Worm (Caenorhabditis elegans) whole organism, L4 larva: ENCODE data around the gene T23B12.11.

Experiments
- D1046.2 ChIP-seq: fragments of 200-800 bp; sonication (Bioruptor generic); IDR thresholded peaks from 2 replicates; pipeline ENCODE4 v1.3.6; 2022; ENCODE audit warnings: missing genetic modification characterization, missing compliant biosample characterization
- F44E2.7 ChIP-seq: fragments of 200-800 bp; sonication (Bioruptor generic); IDR thresholded peaks from 2 replicates; pipeline ENCODE4 v2.1.2; 2022; ENCODE audit warnings: missing genetic modification characterization, missing compliant biosample characterization
- Y105C5A.15 ChIP-seq: fragments of 200-800 bp; sonication (Bioruptor generic); IDR thresholded peaks from 2 replicates; pipeline ENCODE4 v1.3.6; 2022; ENCODE audit warnings: missing genetic modification characterization, missing compliant biosample characterization
- Y5F2A.4 ChIP-seq: fragments of 200-800 bp; sonication (Bioruptor generic); optimal IDR thresholded peaks from 2 replicates; lab custom pipeline; 2018; ENCODE audit warnings: mild to moderate bottlenecking, missing genetic modification characterization, missing compliant biosample characterization
- Y75B8A.6 ChIP-seq: fragments of 200-800 bp; sonication (Bioruptor generic); IDR thresholded peaks from 2 replicates; pipeline ENCODE4 v1.3.6; 2022; ENCODE audit warnings: missing genetic modification reagents, missing genetic modification characterization, missing compliant biosample characterization
- ZK546.5 ChIP-seq, 2 experiments: sonication (generic microtip); optimal IDR thresholded peaks; 2 replicates each; lab custom pipeline; 2017; ENCODE audit warnings: missing biosample characterization in 2 of 2, missing genetic modification characterization in 2 of 2
- ama-1 ChIP-seq: fragments of 150-350 bp; optimal IDR thresholded peaks from 2 replicates; lab custom pipeline; 2014; ENCODE audit warnings: inconsistent platforms, mixed read lengths
- ceh-82 ChIP-seq: sonication (generic microtip); optimal IDR thresholded peaks from 2 replicates; lab custom pipeline; 2017; ENCODE audit warnings: missing biosample characterization, missing genetic modification characterization
- ces-1 ChIP-seq: fragments of 150-350 bp; sonication (generic microtip); optimal IDR thresholded peaks from 4 replicates; lab custom pipeline; 2014; ENCODE audit warnings: missing biosample characterization, missing genetic modification reagents, missing genetic modification characterization
- cey-2 ChIP-seq: sonication (generic microtip); optimal IDR thresholded peaks from 3 replicates; lab custom pipeline; 2017; ENCODE audit warnings: missing genetic modification characterization, mild to moderate bottlenecking, missing compliant biosample characterization, antibody characterized with exemption, borderline replicate concordance; ENCODE audit not compliant: insufficient read depth
- daf-12 ChIP-seq: fragments of 150-350 bp; optimal IDR thresholded peaks from 2 replicates; lab custom pipeline; 2014; ENCODE audit warnings: missing biosample characterization, missing genetic modification reagents, missing genetic modification characterization
- daf-16 ChIP-seq, 3 experiments: sonication (generic microtip); optimal IDR thresholded peaks; 2 replicates each; lab custom pipeline; 2016 to 2017; ENCODE audit warnings: missing genetic modification characterization in 3 of 3, missing genetic modification reagents in 3 of 3, mild to moderate bottlenecking in 2 of 3, missing compliant biosample characterization in 2 of 3, missing biosample characterization in 1 of 3, moderate library complexity in 1 of 3
- dpl-1 ChIP-seq: fragments of 150-350 bp; optimal IDR thresholded peaks from 2 replicates; lab custom pipeline; 2014; ENCODE audit warnings: missing biosample characterization, missing genetic modification reagents, missing genetic modification characterization
- duxl-1 ChIP-seq: sonication (generic microtip); optimal IDR thresholded peaks from 2 replicates; lab custom pipeline; 2016; ENCODE audit warnings: mild to moderate bottlenecking, missing genetic modification characterization, moderate library complexity, missing compliant biosample characterization; ENCODE audit not compliant: poor library complexity
- fkh-10 ChIP-seq: fragments of 150-350 bp; optimal IDR thresholded peaks from 2 replicates; lab custom pipeline; 2014; ENCODE audit warnings: missing biosample characterization, missing genetic modification reagents, missing genetic modification characterization
- gei-8 ChIP-seq: fragments of 200-800 bp; sonication (Bioruptor generic); optimal IDR thresholded peaks from 2 replicates; lab custom pipeline; 2018; ENCODE audit warnings: mild to moderate bottlenecking, missing genetic modification characterization, missing compliant biosample characterization
- hif-1 ChIP-seq, 2 experiments: sonication (generic microtip); optimal IDR thresholded peaks; 2 replicates each; lab custom pipeline; 2016 to 2017; ENCODE audit warnings: missing compliant biosample characterization in 2 of 2, missing genetic modification characterization in 2 of 2, missing genetic modification reagents in 2 of 2, missing genotype in 2 of 2, mild to moderate bottlenecking in 1 of 2
- jun-1 ChIP-seq: fragments of 150-350 bp; optimal IDR thresholded peaks from 2 replicates; lab custom pipeline; 2014; ENCODE audit warnings: missing biosample characterization, missing genetic modification reagents, missing genetic modification characterization
- lim-7 ChIP-seq: fragments of 200-800 bp; sonication (Bioruptor generic); IDR thresholded peaks from 2 replicates; pipeline ENCODE4 v1.3.6; 2022; ENCODE audit warnings: missing genetic modification characterization, missing compliant biosample characterization
- lin-1 ChIP-seq: fragments of 200-800 bp; sonication (Bioruptor generic); IDR thresholded peaks from 2 replicates; pipeline ENCODE4 v1.3.6; 2022; ENCODE audit warnings: missing genetic modification reagents, missing genetic modification characterization, missing compliant biosample characterization
- lin-13 ChIP-seq: fragments of 150-350 bp; optimal IDR thresholded peaks from 2 replicates; lab custom pipeline; 2014; ENCODE audit warnings: missing biosample characterization, missing genetic modification reagents, missing genetic modification characterization
- lin-29 ChIP-seq: fragments of 200-800 bp; sonication (Bioruptor generic); IDR thresholded peaks from 2 replicates; pipeline ENCODE4 v1.3.6; 2022; ENCODE audit warnings: missing genetic modification reagents, missing genetic modification characterization, missing compliant biosample characterization
- lin-38 ChIP-seq: fragments of 200-800 bp; sonication (Bioruptor generic); IDR thresholded peaks from 2 replicates; pipeline ENCODE4 v1.3.6; 2022; ENCODE audit warnings: missing genetic modification reagents, missing genetic modification characterization, missing compliant biosample characterization
- madf-9 ChIP-seq: fragments of 200-800 bp; sonication (Bioruptor generic); conservative IDR thresholded peaks from 2 replicates; pipeline ENCODE4 v1.3.6; 2022; ENCODE audit warnings: missing genetic modification reagents, missing genetic modification characterization, missing compliant biosample characterization
- mdl-1 ChIP-seq, 2 experiments: fragments of 150-350 bp in 1 of 2; sonication (generic microtip) in 1 of 2; optimal IDR thresholded peaks; 2 replicates each; lab custom pipeline; 2014 to 2017; ENCODE audit warnings: missing biosample characterization in 2 of 2, missing genetic modification characterization in 2 of 2
- mdt-29 ChIP-seq: fragments of 200-800 bp; sonication (Bioruptor generic); IDR thresholded peaks from 2 replicates; pipeline ENCODE4 v1.3.6; 2022; ENCODE audit warnings: missing genetic modification reagents, missing genetic modification characterization, missing compliant biosample characterization
- mxl-2 ChIP-seq: fragments of 200-800 bp; sonication (Bioruptor generic); conservative IDR thresholded peaks from 2 replicates; pipeline ENCODE4 v1.3.6; 2022; ENCODE audit warnings: missing genetic modification reagents, missing genetic modification characterization, missing compliant biosample characterization
- mxl-3 ChIP-seq: fragments of 200-800 bp; sonication (Bioruptor generic); optimal IDR thresholded peaks from 2 replicates; lab custom pipeline; 2018; ENCODE audit warnings: mild to moderate bottlenecking, missing genetic modification characterization, missing compliant biosample characterization
- nhr-10 ChIP-seq: fragments of 150-350 bp; optimal IDR thresholded peaks from 2 replicates; lab custom pipeline; 2014; ENCODE audit warnings: missing biosample characterization, missing genetic modification characterization
- nhr-11 ChIP-seq: fragments of 150-350 bp; optimal IDR thresholded peaks from 2 replicates; lab custom pipeline; 2014; ENCODE audit warnings: missing biosample characterization, missing genetic modification characterization
- nhr-111 ChIP-seq: fragments of 200-800 bp; sonication (Bioruptor generic); optimal IDR thresholded peaks from 2 replicates; lab custom pipeline; 2018; ENCODE audit warnings: mild to moderate bottlenecking, missing genetic modification characterization, missing compliant biosample characterization
- nhr-25 ChIP-seq: sonication (generic microtip); optimal IDR thresholded peaks from 2 replicates; lab custom pipeline; 2017; ENCODE audit warnings: missing genetic modification characterization, mild to moderate bottlenecking, missing compliant biosample characterization, antibody characterized with exemption, moderate library complexity, borderline replicate concordance; ENCODE audit not compliant: insufficient read depth
- nhr-28 ChIP-seq: fragments of 150-350 bp; optimal IDR thresholded peaks from 2 replicates; lab custom pipeline; 2014; ENCODE audit warnings: missing biosample characterization, missing genetic modification characterization
- nhr-77 ChIP-seq: fragments of 150-350 bp; optimal IDR thresholded peaks from 2 replicates; lab custom pipeline; 2014; ENCODE audit warnings: missing biosample characterization, missing genetic modification characterization
- pha-4 ChIP-seq, 2 experiments: fragments of 150-350 bp in 1 of 2; fragments of 200-800 bp in 1 of 2; sonication (Bioruptor generic) in 1 of 2; IDR thresholded peaks in 1 of 2; optimal IDR thresholded peaks in 1 of 2; 2 replicates each; pipeline versions ENCODE4 v1.3.6 to Lab custom; 2014 to 2022; ENCODE audit warnings: missing genetic modification characterization in 2 of 2, missing genetic modification reagents in 2 of 2, missing biosample characterization in 1 of 2, missing compliant biosample characterization in 1 of 2
- php-3 ChIP-seq: fragments of 200-800 bp; sonication (Bioruptor generic); IDR thresholded peaks from 2 replicates; pipeline ENCODE4 v1.3.6; 2022; ENCODE audit warnings: missing genetic modification reagents, missing genetic modification characterization, missing compliant biosample characterization
- pqm-1 ChIP-seq: sonication (generic microtip); optimal IDR thresholded peaks from 2 replicates; lab custom pipeline; 2017; ENCODE audit warnings: missing biosample characterization, missing genetic modification characterization
- rbr-2 ChIP-seq: sonication (generic microtip); optimal IDR thresholded peaks from 2 replicates; lab custom pipeline; 2016; ENCODE audit warnings: missing genotype, missing genetic modification characterization, missing compliant biosample characterization
- saeg-2 ChIP-seq: fragments of 200-800 bp; sonication (Bioruptor generic); IDR thresholded peaks from 2 replicates; pipeline ENCODE4 v1.3.6; 2022; ENCODE audit warnings: missing genetic modification reagents, missing genetic modification characterization, missing compliant biosample characterization
- sdz-12 ChIP-seq: fragments of 200-800 bp; sonication (Bioruptor generic); optimal IDR thresholded peaks from 2 replicates; lab custom pipeline; 2018; ENCODE audit warnings: mild to moderate bottlenecking, missing genetic modification characterization, missing compliant biosample characterization
- snpc-4 ChIP-seq: fragments of 150-350 bp; optimal IDR thresholded peaks from 2 replicates; lab custom pipeline; 2014; ENCODE audit warnings: missing biosample characterization, missing genetic modification characterization
- tra-1 ChIP-seq: fragments of 200-800 bp; sonication (Bioruptor generic); IDR thresholded peaks from 2 replicates; pipeline ENCODE4 v1.3.6; 2022; ENCODE audit warnings: missing genetic modification reagents, missing genetic modification characterization, missing compliant biosample characterization
- unc-130 ChIP-seq: sonication (generic microtip); optimal IDR thresholded peaks from 2 replicates; lab custom pipeline; 2016; ENCODE audit warnings: missing genetic modification reagents, missing genetic modification characterization, missing compliant biosample characterization
- unc-39 ChIP-seq: sonication (generic microtip); optimal IDR thresholded peaks from 2 replicates; lab custom pipeline; 2017; ENCODE audit warnings: missing biosample characterization, missing genetic modification characterization
- unc-62 ChIP-seq, 3 experiments: fragments of 150-350 bp in 1 of 3; sonication (generic microtip); optimal IDR thresholded peaks in 2 of 3; peaks in 1 of 3; 1 replicate in 1 of 3; 2 replicates in 2 of 3; lab custom pipeline; 2014 to 2017; ENCODE audit warnings: missing biosample characterization in 3 of 3, missing genetic modification characterization in 3 of 3, missing genetic modification reagents in 3 of 3, missing genotype in 1 of 3
- zag-1 ChIP-seq: fragments of 150-350 bp; optimal IDR thresholded peaks from 2 replicates; lab custom pipeline; 2014; ENCODE audit warnings: missing biosample characterization, missing genetic modification characterization
- zfp-2 ChIP-seq: sonication (generic microtip); optimal IDR thresholded peaks from 2 replicates; lab custom pipeline; 2016; ENCODE audit warnings: mild to moderate bottlenecking, missing genetic modification characterization, missing compliant biosample characterization
- ztf-11 ChIP-seq: fragments of 150-350 bp; optimal IDR thresholded peaks from 2 replicates; lab custom pipeline; 2014; ENCODE audit warnings: missing biosample characterization, missing genetic modification characterization
- ztf-7 ChIP-seq: fragments of 150-350 bp; optimal IDR thresholded peaks from 2 replicates; lab custom pipeline; 2014; ENCODE audit warnings: missing biosample characterization, missing genetic modification characterization

T23B12.11 gene

ce11 chrV:8500348-8500747 is 45.2 kb downstream of the T23B12.11 start (continued):
- TF ChIP-seq lin-38, result peak; percentile 95
- TF ChIP-seq nhr-10 (tag; lab: Kevin White, UChicago), result peak; percentile 54
- TF ChIP-seq nhr-111, result peak; percentile 100
- peak; percentile 30 for TF ChIP-seq nhr-25
- no peak for TF ChIP-seq ZK546.5 (tag; optimal IDR thresholded peaks at IDR 0.05; lab: Kevin White, UChicago)
- peak; percentile 74 for TF ChIP-seq ces-1 (GFP tag; lab: Kevin White, UChicago)
- TF ChIP-seq tra-1 (GFP tag; lab: Robert Waterston, UW), result peak; percentile 99
- peak; percentile 100 for TF ChIP-seq gei-8 (GFP tag; lab: Kevin White, UChicago)
- TF ChIP-seq Y5F2A.4 (GFP tag; lab: Kevin White, UChicago), result peak; percentile 98
- TF ChIP-seq saeg-2 (GFP tag; lab: Robert Waterston, UW), result peak; percentile 99
- TF ChIP-seq lin-29 (GFP tag; lab: Robert Waterston, UW), result peak; percentile 96
- no peak for TF ChIP-seq ama-1
- TF ChIP-seq hif-1 (tag; optimal IDR thresholded peaks at IDR 0.05; lab: Kevin White, UChicago), result peak; percentile 81
- peak; percentile 99 for TF ChIP-seq php-3
- TF ChIP-seq lin-13, result peak; percentile 78
- TF ChIP-seq ztf-11 (tag; lab: Kevin White, UChicago), result no peak
- peak; percentile 97 for TF ChIP-seq D1046.2
- TF ChIP-seq mdl-1 (tag; optimal IDR thresholded peaks at IDR 0.05; lab: Kevin White, UChicago), result peak; percentile 8 to 59
- peak; percentile 97 for TF ChIP-seq madf-9 (GFP tag; lab: Robert Waterston, UW)
- peak; percentile 95 for TF ChIP-seq ztf-7
- peak; percentile 99 for TF ChIP-seq lin-1 (GFP tag; lab: Robert Waterston, UW)
- peak; percentile 76 for TF ChIP-seq dpl-1
- TF ChIP-seq mxl-2 (GFP tag; lab: Robert Waterston, UW), result peak; percentile 95
- TF ChIP-seq Y75B8A.6 (GFP tag; lab: Robert Waterston, UW), result peak; percentile 99
- TF ChIP-seq unc-130, result peak; percentile 94
- peak; percentile 65 for TF ChIP-seq nhr-28
- TF ChIP-seq snpc-4, result peak; percentile 99
- TF ChIP-seq nhr-11 (tag; lab: Kevin White, UChicago), result peak; percentile 4
- TF ChIP-seq duxl-1 (tag; lab: Kevin White, UChicago), result peak; percentile 98
- TF ChIP-seq mdt-29 (GFP tag; lab: Robert Waterston, UW), result peak; percentile 96
- peak; percentile 79 for TF ChIP-seq nhr-77 (tag; lab: Kevin White, UChicago)
- TF ChIP-seq ceh-82 (tag; lab: Kevin White, UChicago), result peak; percentile 48
- TF ChIP-seq sdz-12 (GFP tag; lab: Kevin White, UChicago), result peak; percentile 99
- no peak for TF ChIP-seq unc-62 (GFP tag; optimal IDR thresholded peaks at IDR 0.05 in 1 of 2; lab: Kevin White, UChicago)
- TF ChIP-seq unc-62 (tag; optimal IDR thresholded peaks at IDR 0.05; lab: Kevin White, UChicago), result no peak
- TF ChIP-seq daf-16 (GFP tag; optimal IDR thresholded peaks at IDR 0.05; lab: Kevin White, UChicago), result peak; percentile 96 to 98
- peak; percentile 84 for TF ChIP-seq daf-16 (tag; optimal IDR thresholded peaks at IDR 0.05; lab: Kevin White, UChicago)
- no peak for TF ChIP-seq cey-2 (tag; lab: Kevin White, UChicago)
- TF ChIP-seq F44E2.7 (GFP tag; lab: Robert Waterston, UW), result peak; percentile 100
- TF ChIP-seq lim-7 (GFP tag; lab: Robert Waterston, UW), result peak; percentile 100
- TF ChIP-seq Y105C5A.15 (GFP tag; lab: Robert Waterston, UW), result peak; percentile 100
- TF ChIP-seq daf-12, result no peak
- TF ChIP-seq jun-1 (tag; lab: Kevin White, UChicago), result peak; percentile 89
- TF ChIP-seq zfp-2 (tag; lab: Kevin White, UChicago), result peak; percentile 86
- no peak for TF ChIP-seq fkh-10 (GFP tag; lab: Kevin White, UChicago)
- peak; percentile 40 for TF ChIP-seq zag-1 (tag; lab: Kevin White, UChicago)
- peak; percentile 95 for TF ChIP-seq mxl-3 (GFP tag; lab: Kevin White, UChicago)
- TF ChIP-seq pha-4 (GFP tag; IDR thresholded peaks at IDR 0.05; lab: Robert Waterston, UW), result peak; percentile 99
- no peak for TF ChIP-seq pha-4 (tag; optimal IDR thresholded peaks at IDR 0.05; lab: Kevin White, UChicago)
- TF ChIP-seq pqm-1 (tag; lab: Kevin White, UChicago), result no peak
- peak; percentile 96 for TF ChIP-seq rbr-2
- no peak for TF ChIP-seq unc-39 (tag; lab: Kevin White, UChicago)
